Worm (Caenorhabditis elegans) whole organism, L4 larva: ENCODE results near the gene F49F1.2.

Experiments
- R02D3.7 ChIP-seq: fragments of 150-350 bp; sonication (generic microtip); optimal IDR thresholded peaks from 3 replicates; lab custom pipeline; 2014; ENCODE audit warnings: missing biosample characterization, missing genetic modification characterization
- lin-13 ChIP-seq: fragments of 150-350 bp; optimal IDR thresholded peaks from 2 replicates; lab custom pipeline; 2014; ENCODE audit warnings: missing biosample characterization, missing genetic modification reagents, missing genetic modification characterization

DNA sequence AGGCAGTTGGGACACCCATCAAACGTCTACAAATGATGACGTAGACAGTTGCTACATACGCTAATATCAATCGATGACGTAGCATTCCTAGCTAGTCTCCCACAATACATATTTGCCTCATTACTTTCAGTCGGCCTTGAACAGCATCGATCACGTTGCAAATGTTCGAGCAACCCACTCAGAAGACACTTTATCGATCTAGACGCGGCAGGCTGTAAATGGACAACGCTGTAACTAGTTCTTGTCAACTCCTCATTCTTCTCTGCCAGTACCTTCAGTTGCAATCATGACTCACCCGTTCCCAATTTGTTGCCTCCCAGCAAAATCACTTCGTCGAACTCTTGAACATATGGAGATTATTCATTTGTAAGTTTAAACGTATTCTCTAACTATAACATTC, 43.7 kb upstream of the F49F1.2 start, which contains the start of gene pqn-75:
- TF ChIP-seq lin-13 (GFP tag; lab: Kevin White, UChicago) (no peak), R02D3.7 (tag; lab: Kevin White, UChicago) (no peak)
